Worm (Caenorhabditis elegans): ENCODE results near the gene shn-1.

The shn-1 gene

ce11 chrII:11361751-11362150, 29.0 kb downstream of the shn-1 start:
- TF ChIP-seq mab-9 (GFP tag; IDR thresholded peaks at IDR 0.05) = no peak
- TF ChIP-seq elt-3 (tag; optimal IDR thresholded peaks at IDR 0.05) = no peak
- no peak for TF ChIP-seq ceh-90 (tag; optimal IDR thresholded peaks at IDR 0.05)
- no peak for TF ChIP-seq lin-35 (GFP tag; optimal IDR thresholded peaks at IDR 0.05)
- peak; percentile 40 for TF ChIP-seq lin-14 (GFP tag; optimal IDR thresholded peaks at IDR 0.05)
- TF ChIP-seq ceh-82 (tag; optimal IDR thresholded peaks at IDR 0.05) = no peak
- no peak for TF ChIP-seq zag-1 (tag; optimal IDR thresholded peaks at IDR 0.05)
- no peak for TF ChIP-seq egl-27 (tag; optimal IDR thresholded peaks at IDR 0.05)
- no peak for TF ChIP-seq ceh-88 (GFP tag; IDR thresholded peaks at IDR 0.05)
- TF ChIP-seq aly-2 (tag; optimal IDR thresholded peaks at IDR 0.05) = no peak
- no peak for TF ChIP-seq unc-62 (GFP tag; optimal IDR thresholded peaks at IDR 0.05)
- TF ChIP-seq unc-130 (tag; optimal IDR thresholded peaks at IDR 0.05) = no peak
- TF ChIP-seq tbx-2 (tag; optimal IDR thresholded peaks at IDR 0.05) = no peak
- TF ChIP-seq nhr-11 (tag; optimal IDR thresholded peaks at IDR 0.05) = no peak
- peak; percentile 96 for TF ChIP-seq fkh-10 (GFP tag; optimal IDR thresholded peaks at IDR 0.05)
- no peak for TF ChIP-seq ceh-63 (GFP tag; optimal IDR thresholded peaks at IDR 0.05)

ce11 chrII:11353471-11353870, 37.3 kb downstream of the shn-1 start:
- TF ChIP-seq lin-14 (GFP tag; optimal IDR thresholded peaks at IDR 0.05) (peak; percentile 70), vab-15 (tag; optimal IDR thresholded peaks at IDR 0.05) (no peak), tbx-2 (tag; optimal IDR thresholded peaks at IDR 0.05) (peak; percentile 62), rnt-1 (tag; optimal IDR thresholded peaks at IDR 0.05) (no peak), nhr-11 (tag; optimal IDR thresholded peaks at IDR 0.05) (no peak), mab-9 (GFP tag; IDR thresholded peaks at IDR 0.05) (no peak), efl-3 (GFP tag; optimal IDR thresholded peaks at IDR 0.05) (no peak), C04F5.9 (tag; optimal IDR thresholded peaks at IDR 0.05) (no peak), ceh-88 (GFP tag; IDR thresholded peaks at IDR 0.05) (no peak), lin-15B (tag; optimal IDR thresholded peaks at IDR 0.05) (no peak), nhr-237 (tag; optimal IDR thresholded peaks at IDR 0.05) (no peak), zip-4 (GFP tag; optimal IDR thresholded peaks at IDR 0.05) (no peak), nhr-71 (tag; optimal IDR thresholded peaks at IDR 0.05) (peak; percentile 14), pag-3 (tag; optimal IDR thresholded peaks at IDR 0.05; ENCODE audit: borderline replicate concordance, insufficient read depth) (no peak), pax-3 (tag; optimal IDR thresholded peaks at IDR 0.05) (no peak), nhr-47 (tag; optimal IDR thresholded peaks at IDR 0.05) (peak; percentile 6), F16B12.6 (tag; optimal IDR thresholded peaks at IDR 0.05) (no peak), nhr-84 (tag; optimal IDR thresholded peaks at IDR 0.05) (no peak), jun-1 (tag; optimal IDR thresholded peaks at IDR 0.05) (no peak), aha-1 (tag; optimal IDR thresholded peaks at IDR 0.05) (no peak)

- TF ChIP-seq C16A3.4 (tag; optimal IDR thresholded peaks at IDR 0.05) (no peak), blmp-1 (tag; optimal IDR thresholded peaks at IDR 0.05) (no peak), lir-3 (tag; optimal IDR thresholded peaks at IDR 0.05; ENCODE audit: poor library complexity) (no peak), mab-9 (GFP tag; IDR thresholded peaks at IDR 0.05) (no peak), aha-1 (tag; optimal IDR thresholded peaks at IDR 0.05) (no peak), mef-2 (tag; optimal IDR thresholded peaks at IDR 0.05) (no peak), vab-15 (tag; optimal IDR thresholded peaks at IDR 0.05) (no peak), alr-1 (tag; optimal IDR thresholded peaks at IDR 0.05; ENCODE audit: borderline replicate concordance) (no peak), nhr-12 (tag; optimal IDR thresholded peaks at IDR 0.05) (no peak), unc-62 (GFP tag; optimal IDR thresholded peaks at IDR 0.05) (no peak), ceh-82 (tag; optimal IDR thresholded peaks at IDR 0.05) (no peak), lin-35 (GFP tag; optimal IDR thresholded peaks at IDR 0.05) (no peak), unc-98 (GFP tag; IDR thresholded peaks at IDR 0.05) (no peak), irx-1 (tag; optimal IDR thresholded peaks at IDR 0.05) (no peak)
Observed at ce11 chrII:11351599-11351998, 39.2 kb downstream of the shn-1 start, which contains the start of gene clh-2. Gene clh-2, plus strand, starts transcription at chrII:11351899.
